Fruit fly (Drosophila melanogaster) S2 (cell line): ENCODE measurements around the gene CG18269.

Experiments
- CG8478 ChIP-seq: fragments of >200 bp; optimal IDR thresholded peaks from 2 replicates; lab custom pipeline; 2018
- CTCF ChIP-seq, 2 experiments: fragments of >200 bp; optimal IDR thresholded peaks; 2 replicates each; lab custom pipeline; 2018

The CG18269 gene

dm6 chr2L:5537063-5537462 lies 14.6 kb upstream of the CG18269 start:
- no peak for TF ChIP-seq CTCF (optimal IDR thresholded peaks at IDR 0.05; lab: Kevin White, UChicago)
- TF ChIP-seq CG8478 = no peak

DNA sequence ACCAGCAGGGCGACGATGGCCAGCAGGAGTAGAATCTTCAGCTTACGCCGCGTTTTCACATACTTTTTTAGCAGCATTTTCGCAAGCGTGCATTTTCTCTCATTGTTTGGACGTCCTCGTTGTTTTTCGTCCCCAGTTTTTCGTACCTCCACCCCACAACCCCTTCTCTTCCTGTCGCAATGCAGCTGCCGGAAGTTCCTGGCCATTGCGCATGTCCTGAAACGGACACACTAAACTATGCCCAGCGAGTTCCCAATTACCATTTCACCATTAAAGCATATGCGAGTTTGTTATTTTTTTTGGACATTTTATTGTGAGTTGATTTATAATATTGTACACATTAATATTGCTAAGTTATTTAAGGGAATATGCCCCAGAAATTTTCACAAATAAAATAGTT lies 12.6 kb upstream of the CG18269 start, which contains the start of gene CG14015:
Gene CG14015 (minus strand): TSS at position 163 of the 400 bp plus-strand sequence.
- no peak for TF ChIP-seq CG8478
- no peak for TF ChIP-seq CTCF (optimal IDR thresholded peaks at IDR 0.05; lab: Kevin White, UChicago)

DNA sequence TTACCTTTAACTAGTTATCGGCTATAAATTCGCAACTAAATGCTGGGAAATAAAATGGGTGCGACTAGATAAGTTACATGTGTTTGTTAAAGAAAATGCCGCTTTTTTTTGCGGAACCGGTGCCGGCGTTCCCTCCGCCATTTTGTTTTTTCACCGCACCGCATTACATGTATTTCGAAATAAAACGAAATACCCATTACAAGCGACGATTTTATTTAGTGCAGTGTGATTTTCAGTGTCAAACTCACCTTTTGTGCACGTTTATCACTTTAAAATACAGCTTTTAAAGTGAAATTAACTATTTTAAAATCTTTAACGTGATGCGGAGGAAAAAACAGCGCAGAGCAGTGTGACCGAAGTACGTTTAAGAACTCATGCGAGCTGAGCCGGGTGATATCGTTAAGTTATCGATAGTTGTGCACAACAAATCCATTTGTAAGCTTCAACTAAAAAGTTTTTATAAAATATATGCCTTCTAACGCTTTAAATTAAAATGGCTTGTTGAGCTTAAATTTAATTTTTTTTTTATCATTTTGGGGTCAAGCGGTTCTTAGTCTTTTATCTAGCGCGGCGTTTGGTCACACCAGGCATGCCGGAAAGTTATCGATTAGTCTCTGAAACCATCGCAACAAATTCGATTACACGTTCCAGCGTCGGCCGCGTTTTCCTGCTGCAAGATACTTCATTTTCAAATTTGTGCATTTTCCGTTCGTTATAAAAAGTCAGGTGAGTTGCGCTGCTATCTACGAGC lies 9.5 kb upstream of the CG18269 start, which contains the start of the genes Hel25E and Lam:
Gene Hel25E (minus strand): TSS at position 380 of the 751 bp plus-strand sequence.
Gene Lam (plus strand): TSS at position 546 of the 751 bp plus-strand sequence.
- no peak for TF ChIP-seq CTCF (optimal IDR thresholded peaks at IDR 0.05; lab: Kevin White, UChicago)
- TF ChIP-seq CG8478 = no peak

dm6 chr2L:5542944-5543515 lies 8.6 kb upstream of the CG18269 start:
- TF ChIP-seq CTCF (optimal IDR thresholded peaks at IDR 0.05; lab: Kevin White, UChicago) (no peak), CG8478 (no peak)

dm6 chr2L:5546207-5546517 lies 5.5 kb upstream of the CG18269 start:
- TF ChIP-seq CG8478 = no peak
- no peak for TF ChIP-seq CTCF (optimal IDR thresholded peaks at IDR 0.05; lab: Kevin White, UChicago)

- TF ChIP-seq CG8478 (no peak), CTCF (optimal IDR thresholded peaks at IDR 0.05; lab: Kevin White, UChicago) (no peak)
Observed at dm6 chr2L:5546518-5547287, 4.9 kb upstream of the CG18269 start, which contains the start of gene Oscillin. TSS of gene Oscillin (plus strand) at chr2L:5547086.

- no peak for TF ChIP-seq CTCF (optimal IDR thresholded peaks at IDR 0.05; lab: Kevin White, UChicago)
- TF ChIP-seq CG8478 = no peak
Observed at dm6 chr2L:5547288-5547777, 4.3 kb upstream of the CG18269 start.

dm6 chr2L:5550735-5551134 lies 903 bp upstream of the CG18269 start, which contains the start of gene CG14014:
TSS of gene CG14014 (minus strand) at chr2L:5550835.
- TF ChIP-seq CTCF (optimal IDR thresholded peaks at IDR 0.05; lab: Kevin White, UChicago) = no peak
- TF ChIP-seq CG8478 = no peak

DNA sequence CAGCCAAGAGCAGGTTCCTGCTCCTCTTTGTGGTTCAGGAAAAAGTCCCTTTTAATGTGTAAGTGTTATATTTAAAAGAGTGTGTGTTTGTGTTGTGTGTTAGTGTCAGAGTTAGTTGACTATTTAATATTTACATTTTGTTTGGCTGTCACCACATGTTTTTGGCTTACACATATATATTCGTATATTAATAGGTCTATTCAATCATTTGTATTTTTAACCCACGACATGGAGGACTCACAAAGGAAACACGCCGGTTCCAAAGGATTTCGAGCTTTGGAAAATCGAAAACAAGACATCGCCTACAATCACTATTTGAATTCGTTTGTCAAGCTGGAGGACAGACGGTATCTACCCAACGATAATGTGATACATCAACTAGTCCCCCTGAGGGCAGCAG lies 2.1 kb downstream of the CG18269 start, which contains the start of the genes CG14013 and CG14017:
Gene CG14013 (minus strand): TSS at position 101 of the 400 bp plus-strand sequence.
Gene CG14017 (plus strand): TSS at position 148 of the 400 bp plus-strand sequence.
- no peak for TF ChIP-seq CTCF (optimal IDR thresholded peaks at IDR 0.05; lab: Kevin White, UChicago)
- no peak for TF ChIP-seq CG8478

DNA sequence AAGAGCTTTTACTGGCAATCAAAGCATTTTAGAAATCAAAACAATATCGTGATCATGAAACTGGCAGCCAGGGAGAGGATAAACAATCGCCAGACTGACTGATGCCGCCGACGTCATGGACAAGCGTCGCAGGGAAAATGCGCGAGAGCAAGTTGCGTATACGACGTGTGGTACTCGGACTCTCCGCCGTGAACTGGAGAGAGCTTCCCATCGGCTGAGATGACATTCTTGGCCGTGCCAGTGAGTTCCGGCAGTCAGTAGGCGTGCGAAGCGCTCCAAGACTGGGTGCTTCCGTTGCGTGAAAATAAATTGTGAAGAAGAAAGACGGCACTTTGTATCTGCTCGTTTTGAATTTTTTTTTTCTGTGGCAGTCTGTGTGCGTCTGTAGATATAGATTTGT lies 3.2 kb downstream of the CG18269 start, which contains the start of gene GluRIIA:
Gene GluRIIA (plus strand): TSS at position 255 of the 400 bp plus-strand sequence.
- no peak for TF ChIP-seq CTCF (optimal IDR thresholded peaks at IDR 0.05; lab: Kevin White, UChicago)
- TF ChIP-seq CG8478 = no peak

DNA sequence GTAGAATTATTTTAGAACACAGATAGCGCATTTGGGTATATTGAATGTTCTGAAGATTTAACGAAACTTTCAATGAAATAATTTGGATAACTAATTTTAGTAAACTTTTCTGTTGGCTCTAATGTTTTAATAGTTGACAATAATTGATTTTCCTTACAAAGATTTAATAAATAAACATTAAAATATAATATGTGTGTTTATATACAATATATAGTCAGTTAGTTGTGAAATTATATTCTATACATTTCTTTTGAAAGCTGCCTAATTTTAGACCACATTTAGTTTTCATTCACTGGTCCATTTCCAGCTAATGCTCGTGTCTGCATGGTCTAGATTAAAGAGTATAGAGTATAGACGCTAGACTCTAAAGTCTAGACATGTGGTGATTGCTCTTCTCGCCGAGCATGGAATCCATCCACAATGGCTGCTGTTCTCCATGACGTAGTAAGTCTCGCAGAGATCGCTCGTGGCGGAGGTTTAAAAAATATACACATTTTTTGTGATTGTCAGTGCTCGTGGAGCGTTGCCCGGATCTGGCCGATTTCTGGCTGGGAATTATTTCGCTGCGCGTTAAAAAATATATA lies 7.3 kb downstream of the CG18269 start, which contains the start of gene GluRIIB:
Gene GluRIIB (plus strand): TSS at position 534 of the 584 bp plus-strand sequence.
- TF ChIP-seq CG8478 (no peak), CTCF (optimal IDR thresholded peaks at IDR 0.05; lab: Kevin White, UChicago) (no peak)

DNA sequence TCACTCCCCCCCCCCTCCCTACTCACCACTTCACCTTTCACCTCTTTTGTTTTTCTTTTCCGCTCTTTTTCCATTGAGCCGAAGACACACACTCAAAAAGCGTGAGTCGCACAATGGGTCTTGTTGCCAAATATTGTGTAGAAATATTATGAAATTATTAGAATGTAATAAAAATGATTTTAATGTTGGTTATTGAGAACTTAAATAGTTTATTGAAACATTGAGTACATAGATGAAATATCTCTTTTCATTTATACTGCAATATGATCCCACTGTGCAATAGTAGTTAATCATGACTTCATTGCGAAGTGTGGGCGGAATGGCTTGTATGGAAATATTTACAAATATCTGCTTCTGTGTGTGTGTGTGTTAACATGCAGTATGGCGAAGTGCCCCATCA lies 15.5 kb downstream of the CG18269 start:
- TF ChIP-seq CTCF (optimal IDR thresholded peaks at IDR 0.05; lab: Kevin White, UChicago) (no peak), CG8478 (no peak)

DNA sequence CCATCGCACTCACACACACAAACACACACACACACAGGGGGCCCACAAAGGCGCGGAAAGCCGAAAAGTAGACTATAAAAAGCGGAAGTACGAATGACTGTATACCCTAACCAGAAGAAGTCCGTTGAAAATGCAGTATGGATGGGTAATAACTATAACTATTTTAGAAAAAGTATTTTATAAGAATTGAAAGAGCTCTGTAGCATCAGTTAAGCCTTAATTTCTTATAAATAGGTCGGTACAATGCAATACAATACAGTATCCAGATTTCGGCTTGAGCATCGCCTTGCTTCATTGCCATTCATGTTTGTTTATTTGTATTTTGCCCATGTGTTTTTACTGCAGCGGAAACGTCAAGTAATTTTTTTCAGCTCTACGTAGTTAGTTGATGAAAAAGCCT lies 17.9 kb downstream of the CG18269 start:
- TF ChIP-seq CTCF (optimal IDR thresholded peaks at IDR 0.05; lab: Kevin White, UChicago) (no peak), CG8478 (no peak)

DNA sequence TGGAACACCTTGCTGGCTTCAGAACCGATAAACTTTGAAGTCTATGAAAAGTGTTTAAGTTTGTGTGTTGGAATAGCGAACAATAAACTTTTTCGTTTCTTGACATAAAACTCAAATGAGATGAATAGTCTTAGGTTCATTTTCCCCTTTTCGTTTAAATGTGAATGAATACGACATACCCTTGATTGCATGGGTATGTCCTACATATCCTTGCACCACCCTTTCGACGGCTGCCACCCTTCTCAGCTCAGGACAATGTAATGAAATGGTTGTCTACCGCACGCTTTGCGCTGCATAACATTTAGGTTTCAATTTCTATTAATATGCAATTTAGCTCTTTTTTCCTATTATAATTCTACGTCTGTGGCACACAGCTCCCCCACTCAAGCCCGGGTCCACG lies 29.4 kb downstream of the CG18269 start, which contains the start of gene CG14011:
Gene CG14011 (minus strand): TSS at position 101 of the 400 bp plus-strand sequence.
- TF ChIP-seq CG8478 = no peak
- no peak for TF ChIP-seq CTCF (optimal IDR thresholded peaks at IDR 0.05; lab: Kevin White, UChicago)

DNA sequence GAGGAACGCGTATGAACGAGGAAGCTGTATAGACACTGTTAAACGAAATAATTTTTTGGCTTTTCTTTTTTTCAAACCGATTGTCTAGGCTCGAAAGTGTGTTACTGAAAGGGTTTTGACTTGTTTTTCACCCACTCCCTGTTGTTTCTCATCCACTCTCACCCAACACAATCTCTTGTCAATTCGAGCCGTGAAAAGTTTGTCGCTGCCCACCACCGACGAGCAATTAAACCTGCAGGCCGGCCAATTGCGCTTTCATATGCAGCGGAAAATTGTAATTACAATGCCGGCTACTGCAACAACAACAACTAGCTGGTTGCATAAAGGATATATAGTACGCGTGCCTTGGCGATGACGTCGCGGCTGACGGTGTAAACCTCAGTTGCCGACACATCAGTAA lies 36.7 kb downstream of the CG18269 start, which contains the start of gene CG7251:
Gene CG7251 (minus strand): TSS at position 101 of the 400 bp plus-strand sequence.
- no peak for TF ChIP-seq CTCF (optimal IDR thresholded peaks at IDR 0.05; lab: Kevin White, UChicago)
- no peak for TF ChIP-seq CG8478
